Worm (Caenorhabditis elegans) whole organism, L1 larva: ENCODE results near the gene thn-5.

Experiments
- C34B4.2 ChIP-seq: sonication (generic microtip); optimal IDR thresholded peaks from 2 replicates; lab custom pipeline; 2017; ENCODE audit warnings: mild to moderate bottlenecking, missing genetic modification characterization, missing compliant biosample characterization
- F16B12.6 ChIP-seq: fragments of 150-350 bp; optimal IDR thresholded peaks from 2 replicates; lab custom pipeline; 2014; ENCODE audit warnings: missing biosample characterization, missing genetic modification characterization
- blmp-1 ChIP-seq: fragments of 150-350 bp; optimal IDR thresholded peaks from 2 replicates; lab custom pipeline; 2014; ENCODE audit warnings: missing biosample characterization, missing genetic modification characterization
- ceh-63 ChIP-seq: fragments of 200-800 bp; sonication (Bioruptor generic); optimal IDR thresholded peaks from 2 replicates; lab custom pipeline; 2018; ENCODE audit warnings: mild to moderate bottlenecking, missing genetic modification characterization, missing compliant biosample characterization
- ceh-82 ChIP-seq, 3 experiments: fragments of 150-350 bp in 1 of 3; sonication (generic microtip) in 2 of 3; optimal IDR thresholded peaks; 2 replicates each; lab custom pipeline; 2014 to 2017; ENCODE audit warnings: missing biosample characterization in 3 of 3, missing genetic modification characterization in 3 of 3
- ces-1 ChIP-seq: fragments of 150-350 bp; optimal IDR thresholded peaks from 2 replicates; lab custom pipeline; 2014; ENCODE audit warnings: missing biosample characterization, missing genetic modification reagents, missing genetic modification characterization
- dpl-1 ChIP-seq, 3 experiments: fragments of 150-350 bp in 2 of 3; sonication (generic microtip) in 1 of 3; optimal IDR thresholded peaks; 2 replicates each; lab custom pipeline; 2014 to 2017; ENCODE audit warnings: missing biosample characterization in 3 of 3, missing genetic modification characterization in 3 of 3, missing genetic modification reagents in 3 of 3
- egl-13 ChIP-seq: sonication (generic microtip); optimal IDR thresholded peaks from 2 replicates; lab custom pipeline; 2016; ENCODE audit warnings: missing genotype, missing genetic modification reagents, missing genetic modification characterization, missing compliant biosample characterization
- fkh-4 ChIP-seq: sonication (generic microtip); optimal IDR thresholded peaks from 2 replicates; lab custom pipeline; 2016; ENCODE audit warnings: missing compliant biosample characterization, missing genetic modification characterization, borderline replicate concordance
- fkh-8 ChIP-seq: sonication (generic microtip); optimal IDR thresholded peaks from 2 replicates; lab custom pipeline; 2016; ENCODE audit warnings: mild to moderate bottlenecking, missing genetic modification characterization, missing compliant biosample characterization
- fos-1 ChIP-seq: fragments of 150-350 bp; optimal IDR thresholded peaks from 2 replicates; lab custom pipeline; 2014; ENCODE audit warnings: missing biosample characterization, missing genetic modification characterization
- grh-1 ChIP-seq: fragments of 200-800 bp; sonication (Bioruptor generic); IDR thresholded peaks from 2 replicates; pipeline ENCODE4 v1.3.6; 2022; ENCODE audit warnings: missing genetic modification reagents, missing genetic modification characterization, missing compliant biosample characterization
- isw-1 ChIP-seq: fragments of 200-800 bp; sonication (Bioruptor generic); IDR thresholded peaks from 2 replicates; pipeline ENCODE4 v1.3.6; 2022; ENCODE audit warnings: missing genetic modification characterization, missing compliant biosample characterization
- lin-13 ChIP-seq: fragments of 150-350 bp; optimal IDR thresholded peaks from 2 replicates; lab custom pipeline; 2014; ENCODE audit warnings: missing biosample characterization, missing genetic modification reagents, missing genetic modification characterization
- lin-14 ChIP-seq: fragments of 200-800 bp; sonication (Bioruptor generic); optimal IDR thresholded peaks from 2 replicates; lab custom pipeline; 2018; ENCODE audit warnings: mild to moderate bottlenecking, missing genetic modification characterization, moderate library complexity, missing compliant biosample characterization
- lin-35 ChIP-seq, 2 experiments: fragments of 150-350 bp; optimal IDR thresholded peaks; 2 replicates each; lab custom pipeline; 2014; ENCODE audit warnings: missing biosample characterization in 2 of 2, missing genetic modification characterization in 2 of 2, missing genetic modification reagents in 2 of 2
- lin-39 ChIP-seq: fragments of 150-350 bp; optimal IDR thresholded peaks from 2 replicates; lab custom pipeline; 2014; ENCODE audit warnings: missing biosample characterization, missing genetic modification reagents, missing genetic modification characterization
- lir-3 ChIP-seq: sonication (generic microtip); optimal IDR thresholded peaks from 2 replicates; lab custom pipeline; 2016; ENCODE audit warnings: mild to moderate bottlenecking, missing genetic modification characterization, moderate library complexity, missing compliant biosample characterization; ENCODE audit not compliant: poor library complexity
- lsy-2 ChIP-seq, 2 experiments: fragments of 150-350 bp; optimal IDR thresholded peaks; 2 replicates each; lab custom pipeline; 2014; ENCODE audit warnings: missing biosample characterization in 2 of 2, missing genetic modification characterization in 2 of 2
- mep-1 ChIP-seq: fragments of 150-350 bp; optimal IDR thresholded peaks from 2 replicates; lab custom pipeline; 2014; ENCODE audit warnings: missing biosample characterization, missing genetic modification characterization
- nhr-11 ChIP-seq: fragments of 150-350 bp; optimal IDR thresholded peaks from 2 replicates; lab custom pipeline; 2014; ENCODE audit warnings: missing biosample characterization, missing genetic modification characterization
- nhr-12 ChIP-seq: sonication (generic microtip); optimal IDR thresholded peaks from 2 replicates; lab custom pipeline; 2017; ENCODE audit warnings: missing biosample characterization, missing genetic modification characterization
- nhr-237 ChIP-seq: fragments of 150-350 bp; optimal IDR thresholded peaks from 2 replicates; lab custom pipeline; 2014; ENCODE audit warnings: missing biosample characterization, missing genetic modification characterization
- nhr-28 ChIP-seq: fragments of 150-350 bp; optimal IDR thresholded peaks from 2 replicates; lab custom pipeline; 2014; ENCODE audit warnings: missing biosample characterization, missing genetic modification characterization
- nhr-47 ChIP-seq: sonication (generic microtip); optimal IDR thresholded peaks from 2 replicates; lab custom pipeline; 2016; ENCODE audit warnings: mild to moderate bottlenecking, missing genetic modification characterization, moderate library complexity, missing compliant biosample characterization
- nhr-71 ChIP-seq: sonication (generic microtip); optimal IDR thresholded peaks from 2 replicates; lab custom pipeline; 2016; ENCODE audit warnings: mild to moderate bottlenecking, missing genetic modification characterization, moderate library complexity, missing compliant biosample characterization
- nhr-77 ChIP-seq: fragments of 150-350 bp; optimal IDR thresholded peaks from 2 replicates; lab custom pipeline; 2014; ENCODE audit warnings: missing biosample characterization, missing genetic modification characterization
- nhr-84 ChIP-seq: sonication (generic microtip); optimal IDR thresholded peaks from 2 replicates; lab custom pipeline; 2017; ENCODE audit warnings: missing biosample characterization, missing genetic modification characterization
- nhr-85 ChIP-seq: sonication (generic microtip); peaks from one replicate; lab custom pipeline; 2016; ENCODE audit warnings: missing genetic modification characterization, inconsistent platforms, missing compliant biosample characterization
- nhr-90 ChIP-seq: sonication (generic microtip); optimal IDR thresholded peaks from 2 replicates; lab custom pipeline; 2016; ENCODE audit warnings: mild to moderate bottlenecking, missing genetic modification characterization, missing compliant biosample characterization; ENCODE audit not compliant: poor library complexity
- skn-1 ChIP-seq: fragments of 150-350 bp; optimal IDR thresholded peaks from 2 replicates; lab custom pipeline; 2014; ENCODE audit warnings: missing biosample characterization, missing genetic modification characterization
- snu-23 ChIP-seq: sonication (generic microtip); optimal IDR thresholded peaks from 2 replicates; lab custom pipeline; 2016; ENCODE audit warnings: missing genetic modification characterization, missing compliant biosample characterization
- sox-4 ChIP-seq: sonication (generic microtip); optimal IDR thresholded peaks from 2 replicates; lab custom pipeline; 2016; ENCODE audit warnings: missing genetic modification characterization, missing compliant biosample characterization
- sptf-1 ChIP-seq: fragments of 150-350 bp; optimal IDR thresholded peaks from 2 replicates; lab custom pipeline; 2014; ENCODE audit warnings: missing biosample characterization, missing genetic modification characterization
- sup-37 ChIP-seq: fragments of 200-800 bp; sonication (Bioruptor generic); optimal IDR thresholded peaks from 2 replicates; lab custom pipeline; 2018; ENCODE audit warnings: mild to moderate bottlenecking, missing genetic modification characterization, missing compliant biosample characterization
- tbx-2 ChIP-seq: sonication (generic microtip); optimal IDR thresholded peaks from 2 replicates; lab custom pipeline; 2016; ENCODE audit warnings: missing genetic modification characterization, missing compliant biosample characterization
- unc-130 ChIP-seq: fragments of 150-350 bp; optimal IDR thresholded peaks from 2 replicates; lab custom pipeline; 2017; ENCODE audit warnings: missing biosample characterization, missing genetic modification characterization, inconsistent platforms
- unc-30 ChIP-seq: sonication (generic microtip); optimal IDR thresholded peaks from 2 replicates; lab custom pipeline; 2017; ENCODE audit warnings: missing biosample characterization, missing genetic modification characterization
- unc-86 ChIP-seq: sonication (generic microtip); optimal IDR thresholded peaks from 2 replicates; lab custom pipeline; 2016; ENCODE audit warnings: missing genetic modification characterization, missing compliant biosample characterization
- unc-98 ChIP-seq: fragments of 200-800 bp; sonication (Bioruptor generic); IDR thresholded peaks from 2 replicates; pipeline ENCODE4 v1.3.6; 2022; ENCODE audit warnings: missing genetic modification characterization, missing compliant biosample characterization
- xbp-1 ChIP-seq: sonication (generic microtip); optimal IDR thresholded peaks from 2 replicates; lab custom pipeline; 2016; ENCODE audit warnings: missing genetic modification characterization, missing compliant biosample characterization
- zag-1 ChIP-seq: fragments of 150-350 bp; optimal IDR thresholded peaks from 2 replicates; lab custom pipeline; 2014; ENCODE audit warnings: missing biosample characterization, missing genetic modification characterization
- zip-4 ChIP-seq: fragments of 200-800 bp; sonication (Bioruptor generic); optimal IDR thresholded peaks from 2 replicates; lab custom pipeline; 2018; ENCODE audit warnings: mild to moderate bottlenecking, missing genetic modification characterization, moderate library complexity, missing compliant biosample characterization

thn-5 gene

DNA sequence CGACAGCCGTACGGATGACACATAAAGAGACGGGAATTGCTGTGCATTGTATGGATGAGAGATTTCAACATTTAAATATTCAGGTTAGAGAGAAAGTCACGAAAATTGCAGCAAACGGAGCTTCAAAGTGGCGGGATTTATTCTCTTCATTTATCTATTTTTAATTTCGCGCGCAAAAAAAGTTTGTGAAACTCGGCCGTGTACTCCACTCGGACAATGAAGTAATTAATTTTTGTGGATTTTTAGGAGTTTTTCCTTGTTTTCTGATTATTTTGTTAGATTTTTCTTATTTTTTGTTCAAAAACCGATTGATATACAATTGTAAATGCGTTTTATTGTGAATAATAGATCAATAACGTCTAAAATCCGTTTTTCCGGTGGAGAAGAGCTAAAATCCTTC is 42.6 kb upstream of the thn-5 start (continued):
- TF ChIP-seq grh-1 (GFP tag; lab: Robert Waterston, UW) (no peak), skn-1 (tag; lab: Kevin White, UChicago) (no peak), nhr-77 (no peak), F16B12.6 (tag; lab: Kevin White, UChicago) (no peak), lin-35 (GFP tag; optimal IDR thresholded peaks at IDR 0.05; lab: Kevin White, UChicago) (peak; percentile 73 to 79), nhr-85 (tag; lab: Kevin White, UChicago) (peak; percentile 75), lsy-2 (tag; optimal IDR thresholded peaks at IDR 0.05; lab: Kevin White, UChicago) (peak; percentile 7 to 38), isw-1 (GFP tag; lab: Robert Waterston, UW) (no peak), tbx-2 (tag; lab: Kevin White, UChicago) (peak; percentile 40), nhr-90 (tag; lab: Kevin White, UChicago) (peak; percentile 29), lin-14 (no peak), lin-13 (GFP tag; lab: Kevin White, UChicago) (peak; percentile 24), ceh-82 (tag; optimal IDR thresholded peaks at IDR 0.05; lab: Kevin White, UChicago) (no peak), unc-86 (no peak), blmp-1 (tag; lab: Kevin White, UChicago) (peak; percentile 58), mep-1 (tag; lab: Kevin White, UChicago) (no peak), egl-13 (tag; lab: Kevin White, UChicago) (peak; percentile 21), sup-37 (no peak), xbp-1 (tag; lab: Kevin White, UChicago) (peak; percentile 33), unc-30 (tag; lab: Kevin White, UChicago) (no peak), nhr-71 (tag; lab: Kevin White, UChicago) (peak; percentile 58), nhr-84 (tag; lab: Kevin White, UChicago) (no peak), zip-4 (GFP tag; lab: Kevin White, UChicago) (no peak), nhr-12 (tag; lab: Kevin White, UChicago) (no peak), sptf-1 (tag; lab: Kevin White, UChicago) (no peak), zag-1 (tag; lab: Kevin White, UChicago) (no peak), unc-98 (no peak), nhr-28 (tag; lab: Kevin White, UChicago) (no peak), nhr-237 (tag; lab: Kevin White, UChicago) (no peak), nhr-47 (peak; percentile 47), fos-1 (no peak)

- TF ChIP-seq unc-30 (tag; lab: Kevin White, UChicago) (no peak), sox-4 (tag; lab: Kevin White, UChicago) (no peak), lin-39 (tag; lab: Kevin White, UChicago) (no peak), lir-3 (tag; lab: Kevin White, UChicago) (no peak), grh-1 (GFP tag; lab: Robert Waterston, UW) (no peak), ces-1 (GFP tag; lab: Kevin White, UChicago) (no peak), fos-1 (no peak), fkh-4 (tag; lab: Kevin White, UChicago) (no peak), snu-23 (GFP tag; lab: Kevin White, UChicago) (no peak), nhr-71 (tag; lab: Kevin White, UChicago) (no peak), C34B4.2 (no peak), lin-35 (GFP tag; optimal IDR thresholded peaks at IDR 0.05; lab: Kevin White, UChicago) (no peak), egl-13 (tag; lab: Kevin White, UChicago) (no peak), fkh-8 (tag; lab: Kevin White, UChicago) (no peak), ceh-63 (GFP tag; lab: Kevin White, UChicago) (no peak), nhr-12 (tag; lab: Kevin White, UChicago) (no peak), dpl-1 (GFP tag; optimal IDR thresholded peaks at IDR 0.05; lab: Kevin White, UChicago) (no peak), skn-1 (tag; lab: Kevin White, UChicago) (no peak), unc-130 (tag; lab: Kevin White, UChicago) (no peak), nhr-11 (tag; lab: Kevin White, UChicago) (no peak)
Measured at ce11 chrIV:5195531-5195930, 35.1 kb upstream of the thn-5 start, which contains the start of gene gpa-18. Gene gpa-18, minus strand, starts transcription at chrIV:5195631.
